Fruit fly (Drosophila melanogaster) whole organism, prepupa: ENCODE results near the gene glu.

ENCODE experiments used
- CG10631 ChIP-seq: fragments of 200-800 bp; sonication (Bioruptor generic); optimal IDR thresholded peaks from 2 replicates; lab custom pipeline; 2016; ENCODE audit warnings: missing biosample characterization, missing genetic modification characterization
- CG11294 ChIP-seq: fragments of 200-800 bp; sonication (Bioruptor generic); IDR thresholded peaks from 2 replicates; pipeline ENCODE4 v1.3.6; 2022; ENCODE audit warnings: missing biosample characterization, missing genetic modification characterization
- CG11762 ChIP-seq: fragments of 200-800 bp; sonication (Bioruptor generic); optimal IDR thresholded peaks from 3 replicates; lab custom pipeline; 2016; ENCODE audit warnings: missing biosample characterization, missing genetic modification characterization; ENCODE audit not compliant: insufficient read depth
- CG11902 ChIP-seq: fragments of 200-800 bp; sonication (Bioruptor generic); optimal IDR thresholded peaks from 3 replicates; lab custom pipeline; 2016; ENCODE audit warnings: missing biosample characterization, missing genetic modification characterization
- CG1621 ChIP-seq: fragments of 200-800 bp; sonication (Bioruptor generic); optimal IDR thresholded peaks from 3 replicates; lab custom pipeline; 2018; ENCODE audit warnings: missing biosample characterization, mild to moderate bottlenecking, missing genetic modification characterization
- CG16779 ChIP-seq: fragments of 200-800 bp; sonication (Bioruptor generic); optimal IDR thresholded peaks from 3 replicates; lab custom pipeline; 2017; ENCODE audit warnings: missing biosample characterization, mild to moderate bottlenecking, missing genetic modification characterization
- CG3032 ChIP-seq: fragments of 200-800 bp; optimal IDR thresholded peaks from 2 replicates; lab custom pipeline; 2019; ENCODE audit warnings: missing biosample characterization, mild to moderate bottlenecking, missing genetic modification characterization, moderate library complexity
- CG31627 ChIP-seq: fragments of 200-800 bp; sonication (Bioruptor generic); optimal IDR thresholded peaks from 3 replicates; lab custom pipeline; 2016; ENCODE audit warnings: missing biosample characterization, missing genetic modification characterization
- CG34406 ChIP-seq: fragments of 200-800 bp; sonication (Bioruptor generic); optimal IDR thresholded peaks from 3 replicates; lab custom pipeline; 2016; ENCODE audit warnings: missing biosample characterization, missing genetic modification characterization
- CG3919 ChIP-seq: fragments of 200-800 bp; sonication (Bioruptor generic); optimal IDR thresholded peaks from 3 replicates; lab custom pipeline; 2016; ENCODE audit warnings: missing biosample characterization, missing genetic modification characterization
- CG4318 ChIP-seq: fragments of 200-800 bp; sonication (Bioruptor generic); optimal IDR thresholded peaks from 3 replicates; lab custom pipeline; 2017; ENCODE audit warnings: missing biosample characterization, mild to moderate bottlenecking, missing genetic modification characterization
- CG6163 ChIP-seq: fragments of 200-800 bp; sonication (Bioruptor generic); IDR thresholded peaks from 3 replicates; pipeline ENCODE4 v1.3.6; 2022; ENCODE audit warnings: missing biosample characterization, missing genetic modification characterization
- CG6792 ChIP-seq: fragments of 200-800 bp; sonication (Bioruptor generic); optimal IDR thresholded peaks from 3 replicates; lab custom pipeline; 2016; ENCODE audit warnings: missing biosample characterization, missing genetic modification characterization
- CG6808 ChIP-seq: fragments of 200-800 bp; sonication (Bioruptor generic); optimal IDR thresholded peaks from 3 replicates; lab custom pipeline; 2017; ENCODE audit warnings: missing biosample characterization, missing genetic modification characterization, mild to moderate bottlenecking, moderate library complexity, missing genetic modification reagents
- CG6854 ChIP-seq: fragments of 200-800 bp; sonication (Bioruptor generic); optimal IDR thresholded peaks from 2 replicates; lab custom pipeline; 2017; ENCODE audit warnings: missing biosample characterization, mild to moderate bottlenecking, missing genetic modification characterization
- CG8319 ChIP-seq: fragments of 200-800 bp; sonication (Bioruptor generic); optimal IDR thresholded peaks from 3 replicates; lab custom pipeline; 2016; ENCODE audit warnings: missing biosample characterization, missing genetic modification characterization
- CG8632 ChIP-seq: fragments of 200-800 bp; sonication (Bioruptor generic); optimal IDR thresholded peaks from 3 replicates; lab custom pipeline; 2016; ENCODE audit warnings: missing biosample characterization, missing genetic modification characterization
- CG9139 ChIP-seq: fragments of 200-800 bp; sonication (Bioruptor generic); optimal IDR thresholded peaks from 3 replicates; lab custom pipeline; 2017; ENCODE audit warnings: missing biosample characterization, mild to moderate bottlenecking, missing genetic modification characterization
- Eip75B ChIP-seq: fragments of 200-800 bp; sonication (Bioruptor generic); optimal IDR thresholded peaks from 3 replicates; lab custom pipeline; 2016; ENCODE audit warnings: missing biosample characterization, missing genetic modification characterization
- Eip78C ChIP-seq: fragments of 200-800 bp; sonication (Bioruptor generic); peaks from one replicate; lab custom pipeline; 2016; ENCODE audit warnings: missing biosample characterization, missing genetic modification characterization
- Ets21C ChIP-seq: fragments of 200-800 bp; sonication (Bioruptor generic); optimal IDR thresholded peaks from 3 replicates; lab custom pipeline; 2016; ENCODE audit warnings: missing biosample characterization, missing genetic modification characterization
- Ets96B ChIP-seq: fragments of 200-800 bp; optimal IDR thresholded peaks from 2 replicates; lab custom pipeline; 2019; ENCODE audit warnings: missing biosample characterization, mild to moderate bottlenecking, missing genetic modification characterization, moderate library complexity
- Gug ChIP-seq: fragments of 200-800 bp; sonication (Bioruptor generic); IDR thresholded peaks from 2 replicates; pipeline ENCODE4 v1.3.6; 2022; ENCODE audit warnings: missing biosample characterization, missing genetic modification characterization
- Hr39 ChIP-seq: fragments of 200-800 bp; sonication (Bioruptor generic); optimal IDR thresholded peaks from 2 replicates; lab custom pipeline; 2016; ENCODE audit warnings: missing biosample characterization, missing genetic modification characterization
- Hr4 ChIP-seq: fragments of 200-800 bp; sonication (Bioruptor generic); optimal IDR thresholded peaks from 3 replicates; lab custom pipeline; 2016; ENCODE audit warnings: missing biosample characterization, missing genetic modification characterization
- Lpt ChIP-seq: fragments of 200-800 bp; sonication (Bioruptor generic); optimal IDR thresholded peaks from 3 replicates; lab custom pipeline; 2016; ENCODE audit warnings: missing biosample characterization, missing genetic modification characterization
- Met ChIP-seq: fragments of 200-800 bp; sonication (Bioruptor generic); optimal IDR thresholded peaks from 3 replicates; lab custom pipeline; 2016; ENCODE audit warnings: missing biosample characterization, missing genetic modification characterization
- Smox ChIP-seq: fragments of 200-800 bp; sonication (Bioruptor generic); optimal IDR thresholded peaks from 3 replicates; lab custom pipeline; 2016; ENCODE audit warnings: missing biosample characterization, missing genetic modification characterization
- Sox102F ChIP-seq: fragments of 200-800 bp; sonication (Bioruptor generic); optimal IDR thresholded peaks from 2 replicates; lab custom pipeline; 2016; ENCODE audit warnings: missing biosample characterization, mild to moderate bottlenecking, missing genetic modification characterization
- Sox14 ChIP-seq: fragments of 200-800 bp; sonication (Bioruptor generic); optimal IDR thresholded peaks from 3 replicates; lab custom pipeline; 2016; ENCODE audit warnings: missing biosample characterization, missing genetic modification characterization
- cyc ChIP-seq: fragments of 200-800 bp; sonication (Bioruptor generic); optimal IDR thresholded peaks from 3 replicates; lab custom pipeline; 2016; ENCODE audit warnings: missing biosample characterization, missing genetic modification characterization
- dsx ChIP-seq: fragments of 200-800 bp; optimal IDR thresholded peaks from 3 replicates; lab custom pipeline; 2019; ENCODE audit warnings: missing biosample characterization, mild to moderate bottlenecking, missing genetic modification characterization, moderate library complexity; ENCODE audit not compliant: poor library complexity, severe bottlenecking
- eg ChIP-seq: fragments of 200-800 bp; sonication (Bioruptor generic); IDR thresholded peaks from 3 replicates; pipeline ENCODE4 v1.3.6; 2022; ENCODE audit warnings: missing biosample characterization, missing genetic modification characterization
- fd85E ChIP-seq: fragments of 200-800 bp; sonication (Bioruptor generic); optimal IDR thresholded peaks from 3 replicates; lab custom pipeline; 2016; ENCODE audit warnings: missing biosample characterization, missing genetic modification characterization
- lz ChIP-seq: fragments of 200-800 bp; sonication (Bioruptor generic); optimal IDR thresholded peaks from 3 replicates; lab custom pipeline; 2016; ENCODE audit warnings: missing biosample characterization, missing genetic modification characterization
- net ChIP-seq: fragments of 200-800 bp; sonication (Bioruptor generic); optimal IDR thresholded peaks from 3 replicates; lab custom pipeline; 2016; ENCODE audit warnings: missing biosample characterization, missing genetic modification characterization
- salr ChIP-seq, 2 experiments: fragments of 200-800 bp; sonication (Bioruptor generic); optimal IDR thresholded peaks; 3 replicates each; lab custom pipeline; 2016 to 2018; ENCODE audit warnings: missing biosample characterization in 2 of 2, missing genetic modification characterization in 2 of 2, mild to moderate bottlenecking in 1 of 2
- spab ChIP-seq: fragments of 200-800 bp; sonication (Bioruptor generic); optimal IDR thresholded peaks from 2 replicates; lab custom pipeline; 2017; ENCODE audit warnings: missing biosample characterization, mild to moderate bottlenecking, missing genetic modification characterization, missing genetic modification reagents
- topi ChIP-seq: fragments of 200-800 bp; sonication (Bioruptor generic); optimal IDR thresholded peaks from 3 replicates; lab custom pipeline; 2016; ENCODE audit warnings: missing biosample characterization, missing genetic modification characterization

Gene glu

DNA sequence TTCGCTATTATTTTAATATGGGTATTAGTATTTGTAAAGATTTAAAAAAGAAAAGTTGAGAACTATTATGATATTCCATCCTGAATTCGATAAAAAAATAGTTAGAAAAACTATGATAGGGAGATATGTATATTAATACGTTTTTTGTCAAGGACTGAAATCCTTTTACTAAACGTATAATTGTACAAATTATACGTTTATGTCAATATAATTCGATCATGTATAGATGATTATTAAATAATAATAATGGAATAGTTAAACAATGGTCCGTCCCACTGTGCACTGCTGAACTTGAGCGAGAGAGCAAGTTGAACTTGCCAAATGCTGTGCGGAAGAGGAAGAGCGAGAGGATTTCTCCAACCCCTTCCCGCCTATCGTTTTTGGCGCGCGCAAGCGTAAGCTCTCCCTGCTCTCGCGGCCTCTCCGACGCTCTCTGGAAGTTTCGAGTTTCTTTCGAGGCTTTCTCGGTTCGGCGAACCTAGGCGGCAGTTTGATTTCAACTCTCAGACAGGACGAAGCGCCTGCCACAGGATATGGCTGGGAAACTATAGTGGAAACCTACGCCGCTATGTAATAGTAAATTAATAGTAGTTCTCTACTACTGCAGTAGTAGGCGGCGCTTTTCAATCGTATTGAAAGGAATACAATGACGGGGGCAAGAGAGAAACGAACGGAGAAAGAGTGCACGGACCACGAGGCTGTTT is 53.1 kb downstream of the glu start (continued):
- no peak for TF ChIP-seq Ets21C
- TF ChIP-seq CG11294 (GFP tag; lab: Robert Waterston, UW): peak; percentile 49
- TF ChIP-seq Eip75B (GFP tag; lab: Kevin White, UChicago): peak; percentile 42
- TF ChIP-seq CG10631 (GFP tag; lab: Kevin White, UChicago): peak; percentile 86
- TF ChIP-seq cyc (GFP tag; lab: Kevin White, UChicago): peak; percentile 7
- peak; percentile 27 for TF ChIP-seq CG11902 (GFP tag; lab: Kevin White, UChicago)
- peak; percentile 66 for TF ChIP-seq CG4318 (GFP tag; lab: Kevin White, UChicago)
- TF ChIP-seq Gug (GFP tag; lab: Robert Waterston, UW): peak; percentile 43; the same call in 1 of the 2 replicates
- TF ChIP-seq CG6808 (GFP tag; lab: Kevin White, UChicago): peak; percentile 81
- peak; percentile 73 for TF ChIP-seq CG16779 (tag; lab: Kevin White, UChicago)
- peak; percentile 61 for TF ChIP-seq Smox (GFP tag; lab: Kevin White, UChicago)
- TF ChIP-seq Met: peak; percentile 75
- TF ChIP-seq Eip78C (GFP tag; lab: Kevin White, UChicago): peak; percentile 93
- no peak for TF ChIP-seq Sox14 (GFP tag; lab: Kevin White, UChicago)
- no peak for TF ChIP-seq CG31627 (GFP tag; lab: Kevin White, UChicago)
- peak; percentile 70 for TF ChIP-seq Hr4 (GFP tag; lab: Kevin White, UChicago)
- peak; percentile 54 for TF ChIP-seq CG6163 (GFP tag; lab: Robert Waterston, UW)
- peak; percentile 85 for TF ChIP-seq net (GFP tag; lab: Kevin White, UChicago)
- peak; percentile 49 for TF ChIP-seq CG8319 (GFP tag; lab: Kevin White, UChicago)
- peak; percentile 87 for TF ChIP-seq CG8632 (GFP tag; lab: Kevin White, UChicago)
- TF ChIP-seq salr (GFP tag; optimal IDR thresholded peaks at IDR 0.05; lab: Kevin White, UChicago): peak in 1 of 2 experiments; percentile 89
- TF ChIP-seq CG3919: peak; percentile 81
- TF ChIP-seq Sox102F (GFP tag; lab: Kevin White, UChicago): no peak
- peak; percentile 76 for TF ChIP-seq spab (GFP tag; lab: Kevin White, UChicago)
- TF ChIP-seq CG3032 (tag; lab: Kevin White, UChicago): peak; percentile 89
- TF ChIP-seq Ets96B (tag; lab: Kevin White, UChicago): peak; percentile 85
- peak; percentile 21 for TF ChIP-seq lz (GFP tag; lab: Kevin White, UChicago)
- TF ChIP-seq topi (GFP tag; lab: Kevin White, UChicago): no peak
- TF ChIP-seq CG11762 (GFP tag; lab: Kevin White, UChicago): peak; percentile 78
- TF ChIP-seq Hr39 (GFP tag; lab: Kevin White, UChicago): no peak
- TF ChIP-seq eg (GFP tag; lab: Robert Waterston, UW): peak; percentile 66
- TF ChIP-seq CG1621 (tag; lab: Kevin White, UChicago): peak; percentile 5
- peak; percentile 83 for TF ChIP-seq Lpt (GFP tag; lab: Kevin White, UChicago)
- peak; percentile 9 for TF ChIP-seq CG6854
- peak; percentile 81 for TF ChIP-seq dsx (GFP tag; lab: Kevin White, UChicago)
- peak; percentile 83 for TF ChIP-seq CG34406 (GFP tag; lab: Kevin White, UChicago)
- TF ChIP-seq fd85E: peak; percentile 29
- TF ChIP-seq CG6792 (GFP tag; lab: Kevin White, UChicago): peak; percentile 82
- peak; percentile 48 for TF ChIP-seq CG9139 (GFP tag; lab: Kevin White, UChicago)
